Worm (Caenorhabditis elegans) whole organism, young adult: ENCODE data around the gene zmp-3.

Experiments used
- ccch-3 ChIP-seq: fragments of 200-800 bp; sonication (Bioruptor generic); optimal IDR thresholded peaks from 2 replicates; lab custom pipeline; 2018; ENCODE audit warnings: mild to moderate bottlenecking, missing genetic modification characterization, missing compliant biosample characterization
- ceh-40 ChIP-seq: fragments of 200-800 bp; sonication (Bioruptor generic); IDR thresholded peaks from 2 replicates; pipeline ENCODE4 v1.3.6; 2022; ENCODE audit warnings: missing genetic modification characterization, missing compliant biosample characterization
- ceh-79 ChIP-seq: sonication (generic microtip); optimal IDR thresholded peaks from 2 replicates; lab custom pipeline; 2017; ENCODE audit warnings: mild to moderate bottlenecking, missing genetic modification characterization, missing compliant biosample characterization
- efl-1 ChIP-seq: fragments of 150-350 bp; optimal IDR thresholded peaks from 2 replicates; lab custom pipeline; 2014; ENCODE audit warnings: missing biosample characterization, missing genetic modification reagents, missing genetic modification characterization
- mcd-1 ChIP-seq: fragments of 200-800 bp; sonication (Bioruptor generic); IDR thresholded peaks from 2 replicates; pipeline ENCODE4 v1.3.6; 2022; ENCODE audit warnings: missing genetic modification reagents, missing genetic modification characterization, missing compliant biosample characterization
- nfya-1 ChIP-seq: sonication (generic microtip); optimal IDR thresholded peaks from 2 replicates; lab custom pipeline; 2017; ENCODE audit warnings: antibody characterized with exemption, missing compliant biosample characterization, missing genetic modification characterization, borderline replicate concordance; ENCODE audit not compliant: insufficient read depth
- unc-62 ChIP-seq: fragments of 150-350 bp; optimal IDR thresholded peaks from 2 replicates; lab custom pipeline; 2014; ENCODE audit warnings: missing biosample characterization, missing genetic modification reagents, missing genetic modification characterization
- ztf-22 ChIP-seq: fragments of 200-800 bp; sonication (Bioruptor generic); optimal IDR thresholded peaks from 2 replicates; lab custom pipeline; 2018; ENCODE audit warnings: mild to moderate bottlenecking, missing genetic modification characterization, moderate library complexity, missing compliant biosample characterization

ce11 chrV:2891927-2892326 is 17.5 kb downstream of the zmp-3 start, which contains the start of gene F37B4.15:
- no peak for TF ChIP-seq mcd-1 (GFP tag; lab: Robert Waterston, UW)
- no peak for TF ChIP-seq unc-62 (GFP tag; lab: Kevin White, UChicago)
- no peak for TF ChIP-seq ceh-79 (tag; lab: Kevin White, UChicago)
- no peak for TF ChIP-seq ztf-22 (GFP tag; lab: Kevin White, UChicago)
- no peak for TF ChIP-seq nfya-1
- no peak for TF ChIP-seq ceh-40
- no peak for TF ChIP-seq ccch-3 (GFP tag; lab: Kevin White, UChicago)
- TF ChIP-seq efl-1 = no peak
